Fruit fly (Drosophila melanogaster): ENCODE measurements around the gene MED10.

Gene MED10

dm6 chr3L:16209641-16210040 lies 22.2 kb upstream of the MED10 start:
- no peak for TF ChIP-seq ovo (GFP tag; optimal IDR thresholded peaks at IDR 0.05)
- no peak for TF ChIP-seq cic (GFP tag; optimal IDR thresholded peaks at IDR 0.05)

- no peak for TF ChIP-seq kay (GFP tag; ENCODE audit: borderline replicate concordance)
- no peak for TF ChIP-seq CG5204 (GFP tag; optimal IDR thresholded peaks at IDR 0.05)
- TF ChIP-seq cnc (optimal IDR thresholded peaks at IDR 0.05): no peak
- no peak for TF ChIP-seq Crg-1 (GFP tag; optimal IDR thresholded peaks at IDR 0.05)
- no peak for TF ChIP-seq ovo (GFP tag; optimal IDR thresholded peaks at IDR 0.05)
- TF ChIP-seq CG33017 (tag; optimal IDR thresholded peaks at IDR 0.05): no peak
- no peak for TF ChIP-seq tj (GFP tag; optimal IDR thresholded peaks at IDR 0.05)
- no peak for TF ChIP-seq Hr96 (GFP tag; optimal IDR thresholded peaks at IDR 0.05)
- TF ChIP-seq CG14711 (tag; optimal IDR thresholded peaks at IDR 0.05): no peak
- no peak for TF ChIP-seq CG7101 (tag; optimal IDR thresholded peaks at IDR 0.05)
- TF ChIP-seq CG7045 (GFP tag; optimal IDR thresholded peaks at IDR 0.05): no peak
- TF ChIP-seq CG11617 (GFP tag; optimal IDR thresholded peaks at IDR 0.05): no peak
- TF ChIP-seq toe (GFP tag; optimal IDR thresholded peaks at IDR 0.05): no peak
- TF ChIP-seq bab1 (GFP tag; optimal IDR thresholded peaks at IDR 0.05): no peak
- no peak for TF ChIP-seq CG12768 (GFP tag; optimal IDR thresholded peaks at IDR 0.05)
Measured at dm6 chr3L:16211156-16211935, 20.5 kb upstream of the MED10 start.

dm6 chr3L:16211936-16212287 lies 20.0 kb upstream of the MED10 start:
- TF ChIP-seq toe (GFP tag; optimal IDR thresholded peaks at IDR 0.05): no peak
- no peak for TF ChIP-seq CG1620 (GFP tag; optimal IDR thresholded peaks at IDR 0.05)
- TF ChIP-seq Mnt (GFP tag; optimal IDR thresholded peaks at IDR 0.05): no peak
- TF ChIP-seq CG11617 (GFP tag; optimal IDR thresholded peaks at IDR 0.05): no peak
- no peak for TF ChIP-seq ovo (GFP tag; optimal IDR thresholded peaks at IDR 0.05)
- no peak for TF ChIP-seq CG33017 (tag; optimal IDR thresholded peaks at IDR 0.05)
- TF ChIP-seq bab1 (GFP tag; optimal IDR thresholded peaks at IDR 0.05): no peak
- TF ChIP-seq cnc (optimal IDR thresholded peaks at IDR 0.05): no peak
- TF ChIP-seq cic (GFP tag; optimal IDR thresholded peaks at IDR 0.05): no peak
- TF ChIP-seq pad (GFP tag; optimal IDR thresholded peaks at IDR 0.05): no peak

dm6 chr3L:16213201-16213600 lies 18.7 kb upstream of the MED10 start:
- TF ChIP-seq toe (GFP tag; optimal IDR thresholded peaks at IDR 0.05): no peak

dm6 chr3L:16214533-16215207 lies 17.2 kb upstream of the MED10 start:
- TF ChIP-seq Clk (GFP tag; optimal IDR thresholded peaks at IDR 0.05) (no peak), Hr96 (GFP tag; optimal IDR thresholded peaks at IDR 0.05) (no peak), toe (GFP tag; optimal IDR thresholded peaks at IDR 0.05) (no peak), CG14711 (tag; optimal IDR thresholded peaks at IDR 0.05) (no peak), bab1 (GFP tag; optimal IDR thresholded peaks at IDR 0.05) (no peak), pad (GFP tag; optimal IDR thresholded peaks at IDR 0.05) (no peak), tj (GFP tag; optimal IDR thresholded peaks at IDR 0.05) (no peak), Crg-1 (GFP tag; optimal IDR thresholded peaks at IDR 0.05) (no peak), CG11617 (GFP tag; optimal IDR thresholded peaks at IDR 0.05) (no peak), CG12768 (GFP tag; optimal IDR thresholded peaks at IDR 0.05) (no peak), CG7101 (tag; optimal IDR thresholded peaks at IDR 0.05) (no peak), CG1620 (GFP tag; optimal IDR thresholded peaks at IDR 0.05) (no peak), Mnt (GFP tag; optimal IDR thresholded peaks at IDR 0.05) (no peak)

- TF ChIP-seq cnc (optimal IDR thresholded peaks at IDR 0.05): no peak
- no peak for TF ChIP-seq Mnt (GFP tag; optimal IDR thresholded peaks at IDR 0.05)
- TF ChIP-seq CG7101 (tag; optimal IDR thresholded peaks at IDR 0.05): no peak
- no peak for TF ChIP-seq Clk (GFP tag; optimal IDR thresholded peaks at IDR 0.05)
- TF ChIP-seq CG11617 (GFP tag; optimal IDR thresholded peaks at IDR 0.05): no peak
- no peak for TF ChIP-seq CG5204 (GFP tag; optimal IDR thresholded peaks at IDR 0.05)
- TF ChIP-seq Hr96 (GFP tag; optimal IDR thresholded peaks at IDR 0.05): no peak
- no peak for TF ChIP-seq toe (GFP tag; optimal IDR thresholded peaks at IDR 0.05)
- no peak for TF ChIP-seq CG7045 (GFP tag; optimal IDR thresholded peaks at IDR 0.05)
- no peak for TF ChIP-seq CG33017 (tag; optimal IDR thresholded peaks at IDR 0.05)
- TF ChIP-seq cic (GFP tag; optimal IDR thresholded peaks at IDR 0.05): no peak
- TF ChIP-seq CG12768 (GFP tag; optimal IDR thresholded peaks at IDR 0.05): no peak
- TF ChIP-seq pad (GFP tag; optimal IDR thresholded peaks at IDR 0.05): no peak
- no peak for TF ChIP-seq kay (GFP tag; ENCODE audit: borderline replicate concordance)
- TF ChIP-seq CG14711 (tag; optimal IDR thresholded peaks at IDR 0.05): no peak
- TF ChIP-seq bab1 (GFP tag; optimal IDR thresholded peaks at IDR 0.05): no peak
- TF ChIP-seq CG1620 (GFP tag; optimal IDR thresholded peaks at IDR 0.05): no peak
- no peak for TF ChIP-seq tj (GFP tag; optimal IDR thresholded peaks at IDR 0.05)
Measured at dm6 chr3L:16215411-16215810, 16.5 kb upstream of the MED10 start.

- TF ChIP-seq CG14711 (tag; optimal IDR thresholded peaks at IDR 0.05): no peak
- TF ChIP-seq CG11617 (GFP tag; optimal IDR thresholded peaks at IDR 0.05): no peak
Measured at dm6 chr3L:16215816-16216215, 16.1 kb upstream of the MED10 start.

Measured in whole organism, adult.